Fruit fly (Drosophila melanogaster) whole organism, embryonic: ENCODE measurements around the gene CG2931.

Source experiments
- B-H2 ChIP-seq: fragments of 200-800 bp; sonication (Bioruptor generic); optimal IDR thresholded peaks from 2 replicates; lab custom pipeline; 2018; ENCODE audit warnings: missing biosample characterization, mild to moderate bottlenecking, missing genetic modification characterization
- CG10267 ChIP-seq: fragments of 200-800 bp; sonication (Bioruptor generic); optimal IDR thresholded peaks from 2 replicates; lab custom pipeline; 2018; ENCODE audit warnings: missing biosample characterization, mild to moderate bottlenecking, missing genetic modification characterization, moderate library complexity
- CG11560 ChIP-seq: fragments of 200-800 bp; sonication (Bioruptor generic); IDR thresholded peaks from 3 replicates; pipeline ENCODE4 v1.3.6; 2022; ENCODE audit warnings: missing biosample characterization, missing genetic modification characterization
- CG14014 ChIP-seq: fragments of 200-800 bp; sonication (Bioruptor generic); IDR thresholded peaks from 2 replicates; pipeline ENCODE4 v1.3.6; 2022; ENCODE audit warnings: missing biosample characterization, missing genetic modification characterization
- CG17361 ChIP-seq: fragments of 200-800 bp; sonication (Bioruptor generic); IDR thresholded peaks from 3 replicates; pipeline ENCODE4 v1.3.6; 2022; ENCODE audit warnings: missing biosample characterization, missing genetic modification characterization
- CG2120 ChIP-seq: fragments of 200-800 bp; sonication (Bioruptor generic); optimal IDR thresholded peaks from 3 replicates; lab custom pipeline; 2016; ENCODE audit warnings: missing biosample characterization, missing genetic modification characterization
- CG42726 ChIP-seq: fragments of 200-800 bp; sonication (Bioruptor generic); IDR thresholded peaks from 2 replicates; pipeline ENCODE4 v1.3.6; 2022; ENCODE audit warnings: missing biosample characterization, missing genetic modification characterization; ENCODE audit not compliant: partially characterized antibody
- CG4820 ChIP-seq: fragments of 200-800 bp; sonication (Bioruptor generic); optimal IDR thresholded peaks from 3 replicates; lab custom pipeline; 2016; ENCODE audit warnings: missing biosample characterization, missing genetic modification characterization
- CG6254 ChIP-seq: fragments of 200-800 bp; sonication (Bioruptor generic); optimal IDR thresholded peaks from 3 replicates; lab custom pipeline; 2017; ENCODE audit warnings: mild to moderate bottlenecking, missing biosample characterization, missing genetic modification reagents, missing genetic modification characterization
- CG6813 ChIP-seq: fragments of 200-800 bp; sonication (Bioruptor generic); optimal IDR thresholded peaks from 2 replicates; lab custom pipeline; 2017; ENCODE audit warnings: missing biosample characterization, missing genetic modification characterization, mild to moderate bottlenecking, moderate library complexity, missing genetic modification reagents
- CG7745 ChIP-seq: fragments of 200-800 bp; sonication (Bioruptor generic); optimal IDR thresholded peaks from 2 replicates; lab custom pipeline; 2018; ENCODE audit warnings: missing biosample characterization, mild to moderate bottlenecking, missing genetic modification characterization, moderate library complexity
- CG7786 ChIP-seq: fragments of 200-800 bp; sonication (Bioruptor generic); optimal IDR thresholded peaks from 2 replicates; lab custom pipeline; 2016; ENCODE audit warnings: missing biosample characterization, missing genetic modification characterization
- CG7928 ChIP-seq: fragments of 200-800 bp; sonication (Bioruptor generic); optimal IDR thresholded peaks from 2 replicates; lab custom pipeline; 2017; ENCODE audit warnings: missing biosample characterization, mild to moderate bottlenecking, missing genetic modification characterization
- CG8359 ChIP-seq: fragments of 200-800 bp; sonication (Bioruptor generic); optimal IDR thresholded peaks from 2 replicates; lab custom pipeline; 2017; ENCODE audit warnings: missing biosample characterization, mild to moderate bottlenecking, missing genetic modification characterization, borderline replicate concordance
- CG8478 ChIP-seq: fragments of >200 bp; optimal IDR thresholded peaks from 2 replicates; lab custom pipeline; 2018
- CG9609 ChIP-seq: fragments of 200-800 bp; sonication (Bioruptor generic); optimal IDR thresholded peaks from 3 replicates; lab custom pipeline; 2016; ENCODE audit warnings: missing biosample characterization, missing genetic modification characterization
- Chrac-16 ChIP-seq: fragments of 200-800 bp; sonication (Bioruptor generic); optimal IDR thresholded peaks from 3 replicates; lab custom pipeline; 2016; ENCODE audit warnings: missing biosample characterization, missing genetic modification characterization
- CkIIα-i1 ChIP-seq: fragments of 200-800 bp; sonication (Bioruptor generic); IDR thresholded peaks from 2 replicates; pipeline ENCODE4 v1.3.6; 2022; ENCODE audit warnings: missing biosample characterization, missing genetic modification characterization
- Doc3 ChIP-seq: fragments of 200-800 bp; sonication (Bioruptor generic); IDR thresholded peaks from 3 replicates; pipeline ENCODE4 v1.3.6; 2022; ENCODE audit warnings: missing biosample characterization, missing genetic modification characterization; ENCODE audit not compliant: partially characterized antibody
- E2f1 ChIP-seq: fragments of 200-800 bp; sonication (Bioruptor generic); IDR thresholded peaks from 2 replicates; pipeline ENCODE4 v1.3.6; 2022; ENCODE audit warnings: missing biosample characterization, missing genetic modification characterization
- H15 ChIP-seq: fragments of 200-800 bp; sonication (Bioruptor generic); IDR thresholded peaks from 3 replicates; pipeline ENCODE4 v1.3.6; 2022; ENCODE audit warnings: missing biosample characterization, missing genetic modification characterization
- Lim3 ChIP-seq: fragments of 200-800 bp; sonication (Bioruptor generic); IDR thresholded peaks from 2 replicates; pipeline ENCODE4 v1.3.6; 2022; ENCODE audit warnings: missing biosample characterization, missing genetic modification characterization
- MBD-R2 ChIP-seq: fragments of 200-800 bp; sonication (Bioruptor generic); IDR thresholded peaks from 2 replicates; pipeline ENCODE4 v1.3.6; 2022; ENCODE audit warnings: missing biosample characterization, missing genetic modification characterization
- NC2β ChIP-seq: fragments of 200-800 bp; sonication (Bioruptor generic); optimal IDR thresholded peaks from 2 replicates; lab custom pipeline; 2016; ENCODE audit warnings: missing biosample characterization, missing genetic modification characterization
- Nf-YC ChIP-seq: fragments of 200-800 bp; optimal IDR thresholded peaks from 3 replicates; lab custom pipeline; 2019; ENCODE audit warnings: missing biosample characterization, mild to moderate bottlenecking, missing genetic modification characterization, moderate library complexity
- Oli ChIP-seq: fragments of 200-800 bp; sonication (Bioruptor generic); optimal IDR thresholded peaks from 2 replicates; lab custom pipeline; 2018; ENCODE audit warnings: missing biosample characterization, mild to moderate bottlenecking, missing genetic modification characterization, moderate library complexity
- Pdp1 ChIP-seq, 2 experiments: fragments of 200-800 bp; sonication (Bioruptor generic); optimal IDR thresholded peaks; 3 replicates each; lab custom pipeline; 2016; ENCODE audit warnings: missing biosample characterization in 2 of 2, missing genetic modification characterization in 2 of 2, mild to moderate bottlenecking in 1 of 2, moderate library complexity in 1 of 2
- Six4 ChIP-seq: fragments of 200-800 bp; sonication (Bioruptor generic); optimal IDR thresholded peaks from 2 replicates; lab custom pipeline; 2016; ENCODE audit warnings: missing biosample characterization, missing genetic modification characterization
- Usf ChIP-seq: fragments of 200-800 bp; sonication (Bioruptor generic); optimal IDR thresholded peaks from 2 replicates; lab custom pipeline; 2017; ENCODE audit warnings: missing genotype, missing biosample characterization, missing genetic modification characterization
- Vsx1 ChIP-seq: fragments of 200-800 bp; sonication (Bioruptor generic); optimal IDR thresholded peaks from 2 replicates; lab custom pipeline; 2017; ENCODE audit warnings: missing biosample characterization, mild to moderate bottlenecking, missing genetic modification characterization, missing genetic modification reagents
- cato ChIP-seq: fragments of 200-800 bp; sonication (Bioruptor generic); optimal IDR thresholded peaks from 2 replicates; lab custom pipeline; 2016; ENCODE audit warnings: missing biosample characterization, missing genetic modification characterization, borderline replicate concordance
- chm ChIP-seq: fragments of 200-800 bp; sonication (Bioruptor generic); IDR thresholded peaks from 2 replicates; pipeline ENCODE4 v1.3.6; 2022; ENCODE audit warnings: missing biosample characterization, missing genetic modification characterization
- ci ChIP-seq: fragments of 200-800 bp; sonication (Bioruptor generic); IDR thresholded peaks from 3 replicates; pipeline ENCODE4 v1.3.6; 2022; ENCODE audit warnings: missing biosample characterization, missing genetic modification characterization
- corto ChIP-seq: fragments of 200-800 bp; sonication (Bioruptor generic); optimal IDR thresholded peaks from 2 replicates; lab custom pipeline; 2016; ENCODE audit warnings: missing biosample characterization, mild to moderate bottlenecking, missing genetic modification characterization, moderate library complexity
- crol ChIP-seq: fragments of 200-800 bp; sonication (Bioruptor generic); IDR thresholded peaks from 2 replicates; pipeline ENCODE4 v1.3.6; 2022; ENCODE audit warnings: missing biosample characterization, missing genetic modification characterization
- cwo ChIP-seq: fragments of 200-800 bp; sonication (Bioruptor generic); optimal IDR thresholded peaks from 3 replicates; lab custom pipeline; 2017; ENCODE audit warnings: missing biosample characterization, missing genetic modification characterization, mild to moderate bottlenecking, moderate library complexity, missing genetic modification reagents
- emc ChIP-seq: fragments of 200-800 bp; sonication (Bioruptor generic); optimal IDR thresholded peaks from 2 replicates; lab custom pipeline; 2016; ENCODE audit warnings: missing biosample characterization, missing genetic modification characterization
- grau ChIP-seq: fragments of 200-800 bp; optimal IDR thresholded peaks from 3 replicates; lab custom pipeline; 2019; ENCODE audit warnings: missing biosample characterization, mild to moderate bottlenecking, missing genetic modification characterization, moderate library complexity
- gsb ChIP-seq: fragments of 200-800 bp; sonication (Bioruptor generic); IDR thresholded peaks from 2 replicates; pipeline ENCODE4 v1.3.6; 2022; ENCODE audit warnings: missing biosample characterization, missing genetic modification characterization
- hth ChIP-seq: fragments of >200 bp; optimal IDR thresholded peaks from 2 replicates; lab custom pipeline; 2017; ENCODE audit warnings: inconsistent platforms
- inv ChIP-seq: fragments of 200-800 bp; sonication (Bioruptor generic); IDR thresholded peaks from 2 replicates; pipeline ENCODE4 v1.3.6; 2022; ENCODE audit warnings: missing biosample characterization, missing genetic modification characterization; ENCODE audit not compliant: partially characterized antibody
- kah ChIP-seq: fragments of 200-800 bp; sonication (Bioruptor generic); optimal IDR thresholded peaks from 2 replicates; lab custom pipeline; 2018; ENCODE audit warnings: missing biosample characterization, mild to moderate bottlenecking, missing genetic modification characterization
- ken ChIP-seq: fragments of 200-800 bp; sonication (Bioruptor generic); IDR thresholded peaks from 3 replicates; pipeline ENCODE4 v1.3.6; 2022; ENCODE audit warnings: missing biosample characterization, missing genetic modification characterization
- lbe ChIP-seq: fragments of 200-800 bp; sonication (Bioruptor generic); optimal IDR thresholded peaks from 2 replicates; lab custom pipeline; 2016; ENCODE audit warnings: missing biosample characterization, mild to moderate bottlenecking, missing genetic modification characterization
- nau ChIP-seq: fragments of 200-800 bp; sonication (Bioruptor generic); optimal IDR thresholded peaks from 3 replicates; lab custom pipeline; 2017; ENCODE audit warnings: missing biosample characterization, mild to moderate bottlenecking, missing genetic modification characterization, missing genetic modification reagents
- nom ChIP-seq: fragments of 200-800 bp; sonication (Bioruptor generic); optimal IDR thresholded peaks from 2 replicates; lab custom pipeline; 2017; ENCODE audit warnings: missing biosample characterization, missing genetic modification characterization, mild to moderate bottlenecking, moderate library complexity, missing genetic modification reagents
- p53 ChIP-seq: fragments of 200-800 bp; sonication (Bioruptor generic); optimal IDR thresholded peaks from 2 replicates; lab custom pipeline; 2016; ENCODE audit warnings: missing biosample characterization, missing genetic modification characterization
- ro ChIP-seq: fragments of 200-800 bp; sonication (Bioruptor generic); IDR thresholded peaks from 2 replicates; pipeline ENCODE4 v1.3.6; 2022; ENCODE audit warnings: missing biosample characterization, missing genetic modification characterization
- sc ChIP-seq, 3 experiments: fragments of >200 bp in 2 of 3; fragments of 200-800 bp in 1 of 3; sonication (Bioruptor generic) in 1 of 3; optimal IDR thresholded peaks; 2 replicates in 2 of 3; 3 replicates in 1 of 3; lab custom pipeline; 2017; ENCODE audit warnings: mild to moderate bottlenecking in 1 of 3, missing biosample characterization in 1 of 3, missing genetic modification characterization in 1 of 3, missing genetic modification reagents in 1 of 3
- wek ChIP-seq: fragments of 200-800 bp; sonication (Bioruptor generic); optimal IDR thresholded peaks from 3 replicates; lab custom pipeline; 2018; ENCODE audit warnings: missing biosample characterization, mild to moderate bottlenecking, missing genetic modification characterization, moderate library complexity

The CG2931 gene

dm6 chr3R:5547464-5547943, 20.9 kb downstream of the CG2931 start, which contains the start of gene CG2519 (continued):
- no peak for TF ChIP-seq nau (GFP tag; lab: Kevin White, UChicago)
- TF ChIP-seq Nf-YC (tag; lab: Kevin White, UChicago), result no peak
- TF ChIP-seq CkIIα-i1, result no peak
- no peak for TF ChIP-seq Usf (GFP tag; lab: Kevin White, UChicago)
- TF ChIP-seq kah (GFP tag; lab: Kevin White, UChicago), result peak; percentile 56
- no peak for TF ChIP-seq cato (GFP tag; lab: Kevin White, UChicago)
- no peak for TF ChIP-seq cwo (GFP tag; lab: Kevin White, UChicago)
- TF ChIP-seq H15 (GFP tag; lab: Robert Waterston, UW), result peak; percentile 45; the same call in 1 of the 3 replicates
- peak; percentile 86 for TF ChIP-seq CG8478
- TF ChIP-seq Oli (tag; lab: Kevin White, UChicago), result no peak
- peak; percentile 58 for TF ChIP-seq CG9609 (GFP tag; lab: Kevin White, UChicago)
- TF ChIP-seq inv (GFP tag; lab: Robert Waterston, UW), result peak; percentile 91
- TF ChIP-seq Chrac-16 (GFP tag; lab: Kevin White, UChicago), result peak; percentile 49
- no peak; the same call in 1 of the 2 replicates for TF ChIP-seq chm (GFP tag; lab: Robert Waterston, UW)
- TF ChIP-seq Doc3 (GFP tag; lab: Robert Waterston, UW), result peak; percentile 73
- TF ChIP-seq lbe (GFP tag; lab: Kevin White, UChicago), result no peak
- peak in 1 of 2 experiments; percentile 45 for TF ChIP-seq Pdp1 (GFP tag; optimal IDR thresholded peaks at IDR 0.05; lab: Kevin White, UChicago)
- no peak for TF ChIP-seq Vsx1 (GFP tag; lab: Kevin White, UChicago)
- no peak for TF ChIP-seq CG17361 (GFP tag; lab: Robert Waterston, UW)
- TF ChIP-seq NC2β (GFP tag; lab: Kevin White, UChicago), result no peak
- TF ChIP-seq CG10267 (tag; lab: Kevin White, UChicago), result peak; percentile 57
- TF ChIP-seq MBD-R2 (GFP tag; lab: Robert Waterston, UW), result peak; percentile 85
- TF ChIP-seq Six4 (GFP tag; lab: Kevin White, UChicago), result peak; percentile 51
- TF ChIP-seq CG2120, result peak; percentile 81
- TF ChIP-seq sc (optimal IDR thresholded peaks at IDR 0.05; lab: Kevin White, UChicago), result no peak
- TF ChIP-seq sc (GFP tag; optimal IDR thresholded peaks at IDR 0.05; lab: Kevin White, UChicago), result no peak
- TF ChIP-seq p53 (GFP tag; lab: Kevin White, UChicago), result peak; percentile 11
- peak; percentile 21 for TF ChIP-seq CG6254 (GFP tag; lab: Kevin White, UChicago)
- TF ChIP-seq CG4820 (GFP tag; lab: Kevin White, UChicago), result peak; percentile 39
- peak; percentile 94 for TF ChIP-seq CG42726 (GFP tag; lab: Robert Waterston, UW)
- peak; percentile 66 for TF ChIP-seq ci (GFP tag; lab: Robert Waterston, UW)
- TF ChIP-seq ken (GFP tag; lab: Robert Waterston, UW), result peak; percentile 77
- TF ChIP-seq crol (GFP tag; lab: Robert Waterston, UW), result no peak
- peak; percentile 47 for TF ChIP-seq B-H2 (GFP tag; lab: Kevin White, UChicago)
- TF ChIP-seq CG7786, result peak; percentile 58
- TF ChIP-seq hth (lab: Kevin White, UChicago), result no peak
- TF ChIP-seq E2f1 (GFP tag; lab: Robert Waterston, UW), result peak; percentile 42; the same call in 1 of the 2 replicates
- no peak for TF ChIP-seq Lim3 (GFP tag; lab: Robert Waterston, UW)
- no peak for TF ChIP-seq nom (GFP tag; lab: Kevin White, UChicago)
- TF ChIP-seq corto (GFP tag; lab: Kevin White, UChicago), result no peak
- TF ChIP-seq CG14014 (GFP tag; lab: Robert Waterston, UW), result peak; percentile 49; the same call in 1 of the 2 replicates
- no peak; the same call in 1 of the 2 replicates for TF ChIP-seq ro (GFP tag; lab: Robert Waterston, UW)
- 0 out of 3 replicates have a peak, but pooled peaks have one; percentile 39 for TF ChIP-seq CG11560
- no peak for TF ChIP-seq CG7745
- peak; percentile 98 for TF ChIP-seq CG7928 (GFP tag; lab: Kevin White, UChicago)
- TF ChIP-seq grau (tag; lab: Kevin White, UChicago), result no peak
- TF ChIP-seq emc (GFP tag; lab: Kevin White, UChicago), result peak; percentile 47
- TF ChIP-seq wek (GFP tag; lab: Kevin White, UChicago), result peak; percentile 22
- TF ChIP-seq gsb (GFP tag; lab: Robert Waterston, UW), result peak; percentile 31; the same call in 1 of the 2 replicates
- no peak for TF ChIP-seq CG8359
- no peak for TF ChIP-seq CG6813 (GFP tag; lab: Kevin White, UChicago)
